Worm (Caenorhabditis elegans) whole organism, dauer: ENCODE data around the gene kgb-2.

Source experiments
- unc-62 ChIP-seq: sonication (generic microtip); optimal IDR thresholded peaks from 2 replicates; lab custom pipeline; 2017; ENCODE audit warnings: missing biosample characterization, missing genetic modification reagents, missing genetic modification characterization

kgb-2 gene

DNA sequence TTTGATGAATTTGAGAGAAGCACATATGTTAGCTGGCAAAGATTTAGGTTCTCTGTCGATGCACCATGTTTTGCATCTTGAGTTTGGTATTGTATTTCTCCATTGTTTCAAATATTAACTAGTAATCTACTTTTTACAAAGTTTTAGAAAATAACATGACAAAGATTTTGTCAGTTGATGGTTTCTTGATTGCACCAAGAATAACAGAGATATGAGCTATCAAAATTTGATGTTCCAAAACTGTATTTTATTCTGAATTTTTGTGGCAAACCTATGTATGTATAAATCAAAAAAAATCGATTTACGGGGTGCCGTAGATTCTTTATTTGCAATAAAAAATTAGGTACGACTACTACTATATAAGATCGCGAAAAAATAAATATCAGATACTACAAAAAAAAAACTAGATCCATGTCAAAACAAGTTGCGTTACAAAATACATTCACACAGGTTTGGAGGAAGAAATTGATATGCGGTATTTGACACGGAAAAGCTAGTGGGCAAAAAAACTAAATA is 38.3 kb downstream of the kgb-2 start:
- TF ChIP-seq unc-62 (GFP tag; lab: Kevin White, UChicago): no peak

DNA sequence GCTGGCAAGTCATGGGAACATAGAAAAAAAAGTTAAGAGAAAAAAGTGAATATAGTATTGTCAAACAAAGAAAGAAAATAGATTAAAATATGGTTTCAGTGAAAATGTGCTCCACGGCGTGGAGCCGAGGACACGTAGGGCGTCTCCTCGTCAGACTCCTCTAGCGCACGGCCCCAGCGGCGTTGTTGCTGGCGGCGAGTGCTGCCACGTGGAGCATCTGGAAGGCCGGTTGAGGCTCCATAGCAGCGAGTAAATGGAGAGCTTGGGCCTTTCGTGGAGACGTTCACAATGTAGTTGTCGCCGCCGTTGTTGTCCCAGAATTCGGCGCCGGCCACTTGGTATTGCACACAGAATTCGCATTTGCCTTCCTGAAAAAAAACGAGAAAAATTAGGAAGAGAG is 38.9 kb downstream of the kgb-2 start:
- no peak for TF ChIP-seq unc-62 (GFP tag; lab: Kevin White, UChicago)

DNA sequence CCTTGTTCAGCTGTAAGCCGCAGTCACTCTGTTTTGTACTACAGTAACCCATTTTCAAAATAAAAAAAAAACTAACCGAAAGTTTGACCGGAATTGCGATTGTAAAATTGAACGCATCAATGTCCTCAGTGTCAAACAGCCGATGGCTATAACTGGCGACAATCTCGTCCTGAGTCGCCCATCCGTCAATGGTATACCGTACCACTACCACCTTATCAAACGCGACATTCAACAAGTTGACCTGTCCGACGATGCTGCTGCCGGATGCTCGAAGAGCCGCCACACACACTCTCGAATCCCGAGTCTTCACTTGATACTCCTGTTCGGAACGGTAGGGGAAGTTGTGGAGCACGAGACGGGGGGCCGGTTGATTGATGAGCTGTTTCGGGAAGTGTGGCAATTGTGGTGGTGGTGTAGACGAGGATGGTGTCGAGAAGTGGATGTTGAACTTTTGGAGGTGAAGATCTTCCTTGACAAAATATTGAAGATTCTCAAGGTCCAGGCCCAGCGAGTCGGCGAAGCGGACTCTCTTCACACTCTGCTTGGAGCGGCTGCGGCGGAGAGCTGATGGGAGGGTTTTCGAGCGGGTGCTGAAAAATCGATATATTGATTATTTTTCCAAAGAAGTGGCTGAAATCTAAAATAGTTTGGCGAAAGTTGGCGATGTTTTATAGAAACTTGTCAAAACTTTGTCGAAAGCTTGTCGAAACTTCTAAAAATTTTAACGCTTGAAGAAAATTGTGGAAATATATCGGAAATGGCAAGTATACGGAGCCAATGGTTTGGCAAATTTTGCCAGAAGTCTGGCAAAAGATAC is 40.0 kb downstream of the kgb-2 start:
- TF ChIP-seq unc-62 (GFP tag; lab: Kevin White, UChicago): no peak

DNA sequence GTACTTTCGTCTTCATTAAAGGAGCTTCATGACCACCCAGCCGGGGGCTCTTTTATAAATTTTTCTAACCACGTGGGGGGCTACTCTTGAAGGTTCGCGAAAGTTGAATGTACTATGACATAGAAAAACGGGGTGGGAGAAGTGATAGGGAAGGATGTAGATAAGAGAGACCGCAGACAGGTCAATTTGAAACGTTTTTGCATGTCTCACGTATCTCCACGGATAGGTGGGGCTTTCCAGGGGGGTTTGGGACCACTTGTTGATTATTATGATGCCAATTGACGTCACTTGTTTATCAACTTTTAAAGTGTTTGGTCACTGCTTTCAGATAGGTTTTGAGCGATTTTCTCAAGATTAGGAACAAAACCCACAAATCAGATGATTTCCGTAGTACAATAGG is 41.0 kb downstream of the kgb-2 start:
- TF ChIP-seq unc-62 (GFP tag; lab: Kevin White, UChicago): no peak

DNA sequence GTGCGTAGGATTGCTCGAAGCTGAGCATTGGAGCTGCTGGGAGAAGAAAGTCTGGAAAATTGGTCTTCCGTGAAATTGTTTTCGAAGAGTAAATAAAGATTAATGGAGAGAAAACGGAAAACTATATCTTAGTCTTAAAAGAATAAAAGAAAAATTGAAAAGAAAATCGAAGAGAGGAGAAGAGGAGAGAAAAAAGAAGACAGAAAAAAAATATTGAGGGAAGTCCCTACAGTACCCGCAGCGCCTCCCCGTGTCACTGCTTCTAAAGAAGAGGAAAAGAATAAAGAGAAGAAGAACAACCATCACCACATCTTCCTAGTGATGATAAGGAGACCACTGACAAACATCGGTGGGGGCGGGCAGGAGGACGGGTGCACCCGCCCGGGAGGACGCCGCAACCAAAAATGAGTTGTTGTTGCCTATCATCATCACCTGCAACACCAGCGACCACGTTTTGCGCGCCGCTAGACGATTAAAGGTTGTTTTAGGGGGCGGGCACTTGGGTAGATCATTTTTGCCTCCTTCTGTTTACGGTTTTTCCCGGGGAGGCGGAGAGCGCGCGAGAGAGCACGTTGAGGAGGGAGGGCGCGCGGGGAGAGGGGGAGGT is 42.2 kb downstream of the kgb-2 start, which contains the start of gene CC8.2:
Gene CC8.2 (minus strand): TSS at position 51 of the 607 bp plus-strand sequence.
- no peak for TF ChIP-seq unc-62 (GFP tag; lab: Kevin White, UChicago)

DNA sequence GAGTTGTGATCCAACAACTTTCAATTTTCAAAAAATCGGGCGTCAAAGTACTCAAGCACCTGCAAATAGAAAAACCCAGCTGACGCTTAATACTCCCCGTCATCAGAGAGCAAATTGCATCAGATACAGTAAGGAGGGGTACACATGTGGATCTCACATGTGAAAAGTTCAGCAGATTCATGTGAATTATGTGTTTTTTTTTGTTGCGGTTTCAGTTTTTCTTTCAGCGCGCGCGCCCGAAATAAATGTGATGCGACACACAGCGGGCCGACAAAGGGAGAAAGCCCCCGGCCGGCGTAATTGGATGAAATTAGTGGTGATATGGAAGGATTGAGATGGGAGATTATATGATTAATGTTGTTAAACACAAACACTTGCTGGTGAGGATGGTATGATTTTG is 45.6 kb downstream of the kgb-2 start:
- TF ChIP-seq unc-62 (GFP tag; lab: Kevin White, UChicago): no peak

DNA sequence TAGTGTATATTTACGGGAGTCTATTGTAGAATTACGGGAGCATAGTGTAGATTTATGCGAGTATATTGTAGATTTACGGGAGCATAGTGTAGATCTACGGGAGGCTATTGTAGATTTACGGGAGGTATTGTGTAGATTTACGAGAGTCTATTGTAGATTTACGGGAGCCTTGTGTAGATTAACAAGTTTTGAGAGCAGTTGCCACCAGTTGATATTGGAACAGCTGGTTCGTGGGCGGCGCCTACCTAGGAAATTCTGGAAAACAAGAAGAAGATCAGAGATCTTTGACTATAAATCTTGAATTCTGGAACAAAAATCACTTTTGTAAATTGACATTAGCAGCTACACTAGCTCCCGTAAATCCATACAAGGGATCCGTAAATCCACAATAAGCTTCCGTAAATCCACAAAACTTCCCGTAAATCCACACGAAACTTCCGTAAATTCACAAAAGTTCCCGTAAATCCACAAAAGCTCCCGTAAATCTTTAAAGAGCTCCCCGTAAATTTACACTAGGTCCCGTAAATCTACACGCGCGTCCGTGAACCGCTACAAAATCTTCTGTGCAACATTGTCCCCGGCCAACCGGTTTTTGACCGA is 46.3 kb downstream of the kgb-2 start:
- TF ChIP-seq unc-62 (GFP tag; lab: Kevin White, UChicago): no peak

DNA sequence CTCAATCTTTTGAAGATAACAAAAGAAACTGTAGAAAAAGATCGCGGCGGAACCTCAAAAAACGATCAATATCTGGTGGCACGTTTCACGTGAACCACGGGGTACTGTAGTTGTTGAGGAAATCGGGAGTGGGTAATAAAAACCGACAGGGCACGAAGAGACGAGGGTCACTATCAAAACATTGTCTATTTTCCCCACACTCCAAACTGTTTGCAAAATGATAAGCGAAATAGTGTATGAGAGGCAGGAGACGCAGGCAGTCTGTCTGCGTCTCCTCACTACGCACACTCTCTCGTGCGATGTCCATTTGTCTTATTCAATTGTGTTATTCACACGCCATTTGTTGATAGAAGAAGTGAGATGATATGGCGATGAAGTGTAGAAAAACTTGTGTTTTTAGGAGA is 46.8 kb downstream of the kgb-2 start:
- TF ChIP-seq unc-62 (GFP tag; lab: Kevin White, UChicago): no peak

DNA sequence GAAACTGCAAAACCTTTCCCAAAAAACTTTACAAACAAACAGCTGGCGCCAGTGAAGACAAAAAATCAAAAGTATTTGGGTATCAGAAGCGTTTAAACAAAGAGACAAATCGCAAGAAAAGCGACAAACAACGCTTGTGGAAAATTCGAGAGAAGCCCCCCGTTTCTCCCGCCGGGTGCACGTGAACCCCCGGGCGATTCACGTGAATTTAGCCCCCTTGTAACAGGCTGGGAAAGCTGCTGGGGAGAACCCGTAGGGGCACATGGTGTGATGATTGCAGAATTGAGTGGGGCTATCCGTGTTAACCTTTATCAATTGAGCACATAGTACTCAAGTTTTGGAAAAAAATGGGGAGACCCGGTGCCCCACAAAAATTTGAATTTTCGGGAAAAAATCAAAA is 47.6 kb downstream of the kgb-2 start:
- no peak for TF ChIP-seq unc-62 (GFP tag; lab: Kevin White, UChicago)

DNA sequence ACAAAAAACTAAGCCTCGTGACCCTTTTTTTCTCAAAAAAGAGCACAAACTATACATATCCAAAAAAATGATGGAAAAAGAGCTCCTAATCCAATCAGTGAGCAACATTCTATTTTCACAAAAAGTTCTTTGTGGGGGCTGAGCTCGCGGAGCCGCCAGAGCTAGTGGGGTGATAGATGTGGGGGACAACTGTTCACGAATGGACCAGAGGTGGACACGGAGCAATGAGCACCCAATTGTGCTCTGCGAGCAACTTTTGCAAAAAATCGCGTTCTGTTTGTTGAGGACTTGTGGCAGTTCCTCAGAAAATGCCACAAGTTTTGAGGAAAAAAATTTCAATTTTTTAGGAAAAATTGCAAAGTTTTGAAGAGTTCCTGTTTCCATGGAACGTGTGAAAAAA is 48.2 kb downstream of the kgb-2 start:
- no peak for TF ChIP-seq unc-62 (GFP tag; lab: Kevin White, UChicago)

DNA sequence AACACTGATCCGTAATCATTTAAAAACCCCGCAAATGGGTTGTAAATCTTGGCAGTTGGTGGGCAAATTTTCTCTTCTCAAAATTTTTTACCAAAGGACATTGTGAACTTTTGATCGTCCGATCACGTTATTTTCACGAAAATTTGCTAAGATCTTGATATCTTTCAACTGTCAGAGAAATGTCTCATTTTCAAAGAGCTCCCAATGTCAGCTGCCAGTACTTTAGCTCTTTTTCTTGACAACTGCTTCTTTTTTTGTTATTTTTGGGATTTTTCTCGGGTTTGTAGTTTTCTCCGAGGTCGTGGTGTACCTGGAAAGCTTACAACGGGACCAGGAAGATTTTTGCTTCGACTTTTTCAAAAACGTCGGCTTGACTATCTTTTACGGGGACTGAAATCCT is 49.3 kb downstream of the kgb-2 start:
- TF ChIP-seq unc-62 (GFP tag; lab: Kevin White, UChicago): no peak
